Worm (Caenorhabditis elegans): Measurements from ENCODE around the gene F48G7.13.

DNA sequence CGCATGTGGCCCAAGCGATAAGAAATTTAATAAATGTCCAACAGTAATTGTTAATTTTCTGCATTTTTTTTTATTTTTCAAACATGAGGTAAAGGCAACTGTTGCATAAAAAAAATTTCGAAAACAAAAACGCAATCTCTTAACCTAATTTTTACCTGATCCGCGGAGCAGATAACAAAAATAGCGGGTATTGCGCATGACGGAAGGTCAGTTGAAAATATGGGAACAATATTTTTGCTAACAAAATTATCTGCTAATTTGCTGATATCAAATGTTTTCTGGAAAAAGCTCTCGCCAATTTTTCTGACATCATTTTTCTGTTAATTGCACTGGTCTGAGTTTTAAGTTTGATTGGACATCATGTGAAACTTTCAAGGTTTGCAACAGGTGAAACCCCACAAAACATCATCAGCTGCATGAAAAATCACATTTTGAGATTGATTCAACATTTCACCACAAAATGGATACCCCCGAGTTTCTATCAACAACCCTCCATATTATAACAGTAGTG, 49.0 kb downstream of the F48G7.13 start, which contains the start of the genes F31F4.11 and srh-266:
- TF ChIP-seq mep-1 (tag; optimal IDR thresholded peaks at IDR 0.05), result no peak
- no peak for TF ChIP-seq fos-1 (tag; optimal IDR thresholded peaks at IDR 0.05)
- no peak for TF ChIP-seq rbr-2 (tag; optimal IDR thresholded peaks at IDR 0.05)
- no peak for TF ChIP-seq egl-43 (GFP tag; IDR thresholded peaks at IDR 0.05)
- no peak for TF ChIP-seq gei-8 (GFP tag; optimal IDR thresholded peaks at IDR 0.05)
- no peak for TF ChIP-seq Y75B8A.6 (GFP tag; IDR thresholded peaks at IDR 0.05)
- TF ChIP-seq nhr-28 (tag; optimal IDR thresholded peaks at IDR 0.05), result no peak
- TF ChIP-seq nhr-237 (tag; optimal IDR thresholded peaks at IDR 0.05), result no peak
- no peak for TF ChIP-seq nhr-42 (GFP tag; IDR thresholded peaks at IDR 0.05)
- TF ChIP-seq nhr-25 (tag; optimal IDR thresholded peaks at IDR 0.05; ENCODE audit: borderline replicate concordance, insufficient read depth), result no peak
- no peak for TF ChIP-seq nhr-77 (tag; optimal IDR thresholded peaks at IDR 0.05)
- no peak for TF ChIP-seq mes-2 (tag; optimal IDR thresholded peaks at IDR 0.05; ENCODE audit: poor library complexity, severe bottlenecking)
- TF ChIP-seq ctbp-1 (GFP tag; IDR thresholded peaks at IDR 0.05), result no peak

All from whole organism, L4 larva.